Fruit fly (Drosophila melanogaster) whole organism, embryonic: Measurements from ENCODE around the gene CG13898.

ENCODE experiments used
- Asciz ChIP-seq: fragments of 200-800 bp; sonication (Bioruptor generic); optimal IDR thresholded peaks from 2 replicates; lab custom pipeline; 2017; ENCODE audit warnings: missing biosample characterization, mild to moderate bottlenecking, missing genetic modification characterization, missing genetic modification reagents
- Awh ChIP-seq: fragments of 200-800 bp; sonication (Bioruptor generic); IDR thresholded peaks from 2 replicates; pipeline ENCODE4, ENCODE4 v1.3.6; 2022; ENCODE audit warnings: missing biosample characterization, missing genetic modification characterization
- Bteb2 ChIP-seq: fragments of 200-800 bp; sonication (Bioruptor generic); optimal IDR thresholded peaks from 2 replicates; lab custom pipeline; 2016; ENCODE audit warnings: missing biosample characterization, missing genetic modification characterization
- CG10274 ChIP-seq: fragments of 200-800 bp; sonication (Bioruptor generic); optimal IDR thresholded peaks from 3 replicates; lab custom pipeline; 2017; ENCODE audit warnings: missing biosample characterization, mild to moderate bottlenecking, missing genetic modification characterization
- CG12391 ChIP-seq: fragments of 200-800 bp; sonication (Bioruptor generic); optimal IDR thresholded peaks from 3 replicates; lab custom pipeline; 2018; ENCODE audit warnings: missing biosample characterization, mild to moderate bottlenecking, missing genetic modification characterization, moderate library complexity
- CG12744 ChIP-seq: fragments of 200-800 bp; sonication (Bioruptor generic); optimal IDR thresholded peaks from 2 replicates; lab custom pipeline; 2016; ENCODE audit warnings: missing biosample characterization, missing genetic modification characterization
- CG14050 ChIP-seq: fragments of 200-800 bp; sonication (Bioruptor generic); IDR thresholded peaks from 3 replicates; pipeline ENCODE4 v1.3.6; 2022; ENCODE audit warnings: missing biosample characterization, missing genetic modification characterization
- CG14965 ChIP-seq: fragments of 200-800 bp; sonication (Bioruptor generic); optimal IDR thresholded peaks from 2 replicates; lab custom pipeline; 2016; ENCODE audit warnings: missing biosample characterization, missing genetic modification characterization, borderline replicate concordance
- CG15514 ChIP-seq: fragments of 200-800 bp; sonication (Bioruptor generic); optimal IDR thresholded peaks from 3 replicates; lab custom pipeline; 2017; ENCODE audit warnings: missing biosample characterization, missing genetic modification characterization, mild to moderate bottlenecking, moderate library complexity, missing genetic modification reagents
- CG15696 ChIP-seq: fragments of 200-800 bp; sonication (Bioruptor generic); optimal IDR thresholded peaks from 2 replicates; lab custom pipeline; 2019; ENCODE audit warnings: missing biosample characterization, mild to moderate bottlenecking, missing genetic modification characterization, moderate library complexity
- CG1602 ChIP-seq: fragments of 200-800 bp; sonication (Bioruptor generic); optimal IDR thresholded peaks from 3 replicates; lab custom pipeline; 2016; ENCODE audit warnings: missing biosample characterization, missing genetic modification characterization
- CG1647 ChIP-seq: fragments of 200-800 bp; sonication (Bioruptor generic); optimal IDR thresholded peaks from 3 replicates; lab custom pipeline; 2016; ENCODE audit warnings: missing biosample characterization, missing genetic modification characterization
- CG16815 ChIP-seq: fragments of 200-800 bp; sonication (Bioruptor generic); optimal IDR thresholded peaks from 3 replicates; lab custom pipeline; 2017; ENCODE audit warnings: missing biosample characterization, mild to moderate bottlenecking, missing genetic modification characterization
- CG2120 ChIP-seq: fragments of 200-800 bp; sonication (Bioruptor generic); optimal IDR thresholded peaks from 3 replicates; lab custom pipeline; 2016; ENCODE audit warnings: missing biosample characterization, missing genetic modification characterization
- CG2678 ChIP-seq: fragments of 200-800 bp; sonication (Bioruptor generic); optimal IDR thresholded peaks from 3 replicates; lab custom pipeline; 2019; ENCODE audit warnings: missing biosample characterization, mild to moderate bottlenecking, missing genetic modification characterization, moderate library complexity
- CG31441 ChIP-seq: fragments of 200-800 bp; sonication (Bioruptor generic); IDR thresholded peaks from 2 replicates; pipeline ENCODE4 v1.3.6; 2022; ENCODE audit warnings: missing biosample characterization, missing genetic modification characterization
- CG6854 ChIP-seq: fragments of 200-800 bp; sonication (Bioruptor generic); optimal IDR thresholded peaks from 3 replicates; lab custom pipeline; 2017; ENCODE audit warnings: missing biosample characterization, mild to moderate bottlenecking, missing genetic modification characterization
- Fer2 ChIP-seq: fragments of 200-800 bp; sonication (Bioruptor generic); optimal IDR thresholded peaks from 2 replicates; lab custom pipeline; 2018; ENCODE audit warnings: missing biosample characterization, mild to moderate bottlenecking, missing genetic modification characterization, moderate library complexity
- H15 ChIP-seq: fragments of 200-800 bp; sonication (Bioruptor generic); IDR thresholded peaks from 3 replicates; pipeline ENCODE4 v1.3.6; 2022; ENCODE audit warnings: missing biosample characterization, missing genetic modification characterization
- Hey ChIP-seq: fragments of 200-800 bp; sonication (Bioruptor generic); optimal IDR thresholded peaks from 3 replicates; lab custom pipeline; 2018; ENCODE audit warnings: missing biosample characterization, mild to moderate bottlenecking, missing genetic modification characterization
- HmgD ChIP-seq: fragments of 200-800 bp; sonication (Bioruptor generic); optimal IDR thresholded peaks from 3 replicates; lab custom pipeline; 2016; ENCODE audit warnings: missing biosample characterization, missing genetic modification characterization
- Hr78 ChIP-seq, 2 experiments: fragments of 200-800 bp in 1 of 2; fragments of >200 bp in 1 of 2; sonication (Bioruptor generic) in 1 of 2; optimal IDR thresholded peaks; 2 replicates each; lab custom pipeline; 2017 to 2019; ENCODE audit warnings: missing biosample characterization in 2 of 2, missing genetic modification characterization in 2 of 2, mild to moderate bottlenecking in 1 of 2, moderate library complexity in 1 of 2
- Hsf ChIP-seq: fragments of 200-800 bp; sonication (Bioruptor generic); optimal IDR thresholded peaks from 3 replicates; lab custom pipeline; 2016; ENCODE audit warnings: missing biosample characterization, missing genetic modification characterization
- MBD-R2 ChIP-seq: fragments of 200-800 bp; sonication (Bioruptor generic); IDR thresholded peaks from 2 replicates; pipeline ENCODE4 v1.3.6; 2022; ENCODE audit warnings: missing biosample characterization, missing genetic modification characterization
- NK7.1 ChIP-seq: fragments of 200-800 bp; sonication (Bioruptor generic); optimal IDR thresholded peaks from 3 replicates; lab custom pipeline; 2016; ENCODE audit warnings: missing biosample characterization, missing genetic modification characterization
- Neu2 ChIP-seq: fragments of 200-800 bp; sonication (Bioruptor generic); optimal IDR thresholded peaks from 3 replicates; lab custom pipeline; 2016; ENCODE audit warnings: missing biosample characterization, missing genetic modification characterization, borderline replicate concordance
- Oaz ChIP-seq: fragments of 200-800 bp; sonication (Bioruptor generic); IDR thresholded peaks from 2 replicates; pipeline ENCODE4 v1.3.6; 2022; ENCODE audit warnings: missing biosample characterization, missing genetic modification characterization
- Oli ChIP-seq: fragments of 200-800 bp; sonication (Bioruptor generic); optimal IDR thresholded peaks from 2 replicates; lab custom pipeline; 2018; ENCODE audit warnings: missing biosample characterization, mild to moderate bottlenecking, missing genetic modification characterization, moderate library complexity
- aop ChIP-seq: fragments of 200-800 bp; sonication (Bioruptor generic); IDR thresholded peaks from 2 replicates; pipeline ENCODE4 v1.3.6; 2022; ENCODE audit warnings: missing biosample characterization, missing genetic modification characterization
- ase ChIP-seq: fragments of 200-800 bp; sonication (Bioruptor generic); IDR thresholded peaks from 3 replicates; pipeline ENCODE4 v1.3.6; 2022; ENCODE audit warnings: missing biosample characterization, missing genetic modification characterization
- ato ChIP-seq: fragments of 200-800 bp; sonication (Bioruptor generic); IDR thresholded peaks from 2 replicates; pipeline ENCODE4 v1.3.6; 2022; ENCODE audit warnings: missing biosample characterization, missing genetic modification characterization; ENCODE audit not compliant: partially characterized antibody
- corto ChIP-seq: fragments of 200-800 bp; sonication (Bioruptor generic); optimal IDR thresholded peaks from 2 replicates; lab custom pipeline; 2016; ENCODE audit warnings: missing biosample characterization, mild to moderate bottlenecking, missing genetic modification characterization, moderate library complexity
- emc ChIP-seq: fragments of 200-800 bp; sonication (Bioruptor generic); optimal IDR thresholded peaks from 2 replicates; lab custom pipeline; 2016; ENCODE audit warnings: missing biosample characterization, missing genetic modification characterization
- eyg ChIP-seq: fragments of 200-800 bp; sonication (Bioruptor generic); optimal IDR thresholded peaks from 3 replicates; lab custom pipeline; 2016; ENCODE audit warnings: missing biosample characterization, missing genetic modification characterization
- fd102C ChIP-seq: fragments of 200-800 bp; sonication (Bioruptor generic); optimal IDR thresholded peaks from 2 replicates; lab custom pipeline; 2018; ENCODE audit warnings: missing biosample characterization, mild to moderate bottlenecking, missing genetic modification characterization, moderate library complexity
- gt ChIP-seq: fragments of 200-800 bp; sonication (Bioruptor generic); IDR thresholded peaks from 2 replicates; pipeline ENCODE4 v1.3.6; 2022; ENCODE audit warnings: missing biosample characterization, missing genetic modification characterization
- nau ChIP-seq: fragments of 200-800 bp; sonication (Bioruptor generic); optimal IDR thresholded peaks from 3 replicates; lab custom pipeline; 2017; ENCODE audit warnings: missing biosample characterization, mild to moderate bottlenecking, missing genetic modification characterization, missing genetic modification reagents
- peb ChIP-seq: fragments of 200-800 bp; sonication (Bioruptor generic); IDR thresholded peaks from 2 replicates; pipeline ENCODE4 v1.3.6; 2022; ENCODE audit warnings: missing biosample characterization, missing genetic modification characterization
- phol ChIP-seq: fragments of 200-800 bp; sonication (Bioruptor generic); optimal IDR thresholded peaks from 3 replicates; lab custom pipeline; 2018; ENCODE audit warnings: missing biosample characterization, mild to moderate bottlenecking, missing genetic modification characterization, moderate library complexity
- pum ChIP-seq: fragments of 200-800 bp; sonication (Bioruptor generic); optimal IDR thresholded peaks from 2 replicates; lab custom pipeline; 2016; ENCODE audit warnings: missing biosample characterization, missing genetic modification characterization
- rib ChIP-seq: fragments of 200-800 bp; sonication (Bioruptor generic); IDR thresholded peaks from 2 replicates; pipeline ENCODE4 v1.3.6; 2022; ENCODE audit warnings: missing biosample characterization, missing genetic modification characterization
- ro ChIP-seq: fragments of 200-800 bp; sonication (Bioruptor generic); IDR thresholded peaks from 2 replicates; pipeline ENCODE4 v1.3.6; 2022; ENCODE audit warnings: missing biosample characterization, missing genetic modification characterization
- sqz ChIP-seq: fragments of 200-800 bp; sonication (Bioruptor generic); optimal IDR thresholded peaks from 3 replicates; lab custom pipeline; 2018; ENCODE audit warnings: missing biosample characterization, mild to moderate bottlenecking, missing genetic modification characterization
- stwl ChIP-seq: fragments of 200-800 bp; sonication (Bioruptor generic); optimal IDR thresholded peaks from 3 replicates; lab custom pipeline; 2018; ENCODE audit warnings: missing biosample characterization, mild to moderate bottlenecking, missing genetic modification characterization, moderate library complexity
- tna ChIP-seq: fragments of 200-800 bp; sonication (Bioruptor generic); IDR thresholded peaks from 2 replicates; pipeline ENCODE4 v1.3.6; 2022; ENCODE audit warnings: missing biosample characterization, missing genetic modification characterization; ENCODE audit not compliant: partially characterized antibody
- toy ChIP-seq: fragments of 200-800 bp; sonication (Bioruptor generic); IDR thresholded peaks from 2 replicates; pipeline ENCODE4 v1.3.6; 2022; ENCODE audit warnings: missing biosample characterization, missing genetic modification characterization
- tx ChIP-seq: fragments of 200-800 bp; sonication (Bioruptor generic); optimal IDR thresholded peaks from 2 replicates; lab custom pipeline; 2016; ENCODE audit warnings: missing biosample characterization, missing genetic modification characterization
- unc-4 ChIP-seq: fragments of 200-800 bp; sonication (Bioruptor generic); IDR thresholded peaks from 2 replicates; pipeline ENCODE4 v1.3.6; 2022; ENCODE audit warnings: missing biosample characterization, missing genetic modification characterization; ENCODE audit not compliant: partially characterized antibody
- vfl ChIP-seq: fragments of 200-800 bp; sonication (Bioruptor generic); optimal IDR thresholded peaks from 2 replicates; lab custom pipeline; 2016; ENCODE audit warnings: missing biosample characterization, missing genetic modification characterization
- zf30C ChIP-seq: fragments of 200-800 bp; sonication (Bioruptor generic); optimal IDR thresholded peaks from 3 replicates; lab custom pipeline; 2018; ENCODE audit warnings: missing biosample characterization, mild to moderate bottlenecking, missing genetic modification characterization
- zfh2 ChIP-seq: fragments of 200-800 bp; sonication (Bioruptor generic); optimal IDR thresholded peaks from 2 replicates; lab custom pipeline; 2016; ENCODE audit warnings: missing biosample characterization, missing genetic modification characterization

Gene CG13898

DNA sequence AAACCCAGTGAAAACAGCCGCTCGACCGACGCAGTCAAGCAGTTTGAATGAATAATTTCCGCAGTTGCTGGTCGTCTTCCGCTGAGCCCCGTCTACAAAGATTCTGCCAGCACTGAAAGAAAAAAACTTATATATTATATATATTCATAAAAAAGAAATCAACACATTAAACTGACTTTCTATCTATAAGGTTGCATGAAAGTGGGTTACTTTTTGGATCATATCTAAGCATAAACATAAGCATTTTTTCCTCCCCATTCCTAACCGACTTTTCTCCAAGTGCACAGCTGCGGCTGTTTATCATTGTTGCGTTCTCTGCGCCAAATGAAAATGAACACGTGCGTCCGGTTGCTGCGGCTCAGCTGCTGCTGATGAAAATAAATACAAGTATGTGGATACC, 16.5 kb upstream of the CG13898 start (continued):
- TF ChIP-seq CG12744 (GFP tag; lab: Kevin White, UChicago) (no peak), toy (no peak), emc (GFP tag; lab: Kevin White, UChicago) (no peak), CG16815 (GFP tag; lab: Kevin White, UChicago) (peak; percentile 26), H15 (peak; percentile 80), CG31441 (GFP tag; lab: Robert Waterston, UW) (peak; percentile 86), aop (no peak), CG15696 (peak; percentile 0), Asciz (GFP tag; lab: Kevin White, UChicago) (peak; percentile 79), CG15514 (peak; percentile 31), gt (GFP tag; lab: Robert Waterston, UW) (0 out of 2 replicates have a peak, but pooled peaks have one; percentile 15), ase (GFP tag; lab: Robert Waterston, UW) (peak; percentile 75; the same call in 2 of the 3 replicates), zfh2 (GFP tag; lab: Kevin White, UChicago) (no peak), Hsf (GFP tag; lab: Kevin White, UChicago) (peak; percentile 20), CG10274 (no peak), tx (GFP tag; lab: Kevin White, UChicago) (no peak), CG2120 (GFP tag; lab: Kevin White, UChicago) (peak; percentile 17), zf30C (GFP tag; lab: Kevin White, UChicago) (peak; percentile 28), CG1602 (GFP tag; lab: Kevin White, UChicago) (peak; percentile 51), unc-4 (no peak), rib (GFP tag; lab: Robert Waterston, UW) (0 out of 2 replicates have a peak, but pooled peaks have one; percentile 20), nau (peak; percentile 5), Fer2 (no peak), peb (GFP tag; lab: Robert Waterston, UW) (peak; percentile 40; the same call in 1 of the 2 replicates), ato (GFP tag; lab: Robert Waterston, UW) (no peak), Oli (tag; lab: Kevin White, UChicago) (peak; percentile 79), ro (GFP tag; lab: Robert Waterston, UW) (peak; percentile 17; the same call in 1 of the 2 replicates), CG14050 (GFP tag; lab: Robert Waterston, UW) (peak; percentile 65), tna (GFP tag; lab: Robert Waterston, UW) (no peak), eyg (GFP tag; lab: Kevin White, UChicago) (no peak), fd102C (GFP tag; lab: Kevin White, UChicago) (no peak), Bteb2 (GFP tag; lab: Kevin White, UChicago) (no peak), Oaz (GFP tag; lab: Robert Waterston, UW) (peak; percentile 52; the same call in 1 of the 2 replicates), NK7.1 (GFP tag; lab: Kevin White, UChicago) (no peak), sqz (GFP tag; lab: Kevin White, UChicago) (no peak), Neu2 (GFP tag; lab: Kevin White, UChicago) (no peak), vfl (GFP tag; lab: Kevin White, UChicago) (no peak), pum (no peak), CG6854 (peak; percentile 28), CG2678 (tag; lab: Kevin White, UChicago) (peak; percentile 81), Hr78 (GFP tag; optimal IDR thresholded peaks at IDR 0.05; lab: Kevin White, UChicago) (no peak), CG1647 (GFP tag; lab: Kevin White, UChicago) (peak; percentile 28), phol (tag; lab: Kevin White, UChicago) (peak; percentile 78), HmgD (GFP tag; lab: Kevin White, UChicago) (no peak), Hey (tag; lab: Kevin White, UChicago) (no peak), CG12391 (tag; lab: Kevin White, UChicago) (peak; percentile 71), corto (no peak), MBD-R2 (GFP tag; lab: Robert Waterston, UW) (peak; percentile 38; the same call in 1 of the 2 replicates), stwl (no peak), Awh (peak; percentile 69), CG14965 (GFP tag; lab: Kevin White, UChicago) (no peak)
